Worm (Caenorhabditis elegans) whole organism, mixed stage, embryonic: ENCODE data around the gene acp-2.

Experiments
- bed-3 ChIP-seq: fragments of 200-800 bp; sonication (Bioruptor generic); optimal IDR thresholded peaks from 3 replicates; lab custom pipeline; 2018; ENCODE audit warnings: mild to moderate bottlenecking, missing genetic modification characterization, moderate library complexity, missing compliant biosample characterization
- blmp-1 ChIP-seq: fragments of 150-350 bp; optimal IDR thresholded peaks from 2 replicates; lab custom pipeline; 2014; ENCODE audit warnings: missing biosample characterization, missing genetic modification characterization
- ceh-39 ChIP-seq: fragments of 150-350 bp; optimal IDR thresholded peaks from 2 replicates; lab custom pipeline; 2014; ENCODE audit warnings: missing biosample characterization, missing genetic modification characterization
- ceh-83 ChIP-seq: fragments of 200-800 bp; sonication (Bioruptor generic); optimal IDR thresholded peaks from 2 replicates; lab custom pipeline; 2018; ENCODE audit warnings: mild to moderate bottlenecking, missing genetic modification characterization, missing compliant biosample characterization
- ces-1 ChIP-seq: fragments of 150-350 bp; optimal IDR thresholded peaks from 2 replicates; lab custom pipeline; 2014; ENCODE audit warnings: missing biosample characterization, missing genetic modification reagents, missing genetic modification characterization
- cnd-1 ChIP-seq: fragments of 200-800 bp; sonication (Bioruptor generic); optimal IDR thresholded peaks from 2 replicates; lab custom pipeline; 2018; ENCODE audit warnings: mild to moderate bottlenecking, missing genetic modification characterization, missing compliant biosample characterization
- elt-1 ChIP-seq: sonication (generic microtip); optimal IDR thresholded peaks from 2 replicates; lab custom pipeline; 2017; ENCODE audit warnings: missing genetic modification characterization, mild to moderate bottlenecking, missing compliant biosample characterization, antibody characterized with exemption, moderate library complexity, borderline replicate concordance; ENCODE audit not compliant: insufficient read depth
- elt-3 ChIP-seq: fragments of 150-350 bp; optimal IDR thresholded peaks from 2 replicates; lab custom pipeline; 2014; ENCODE audit warnings: missing biosample characterization, missing genetic modification characterization
- flh-1 ChIP-seq: fragments of 200-800 bp; sonication (Bioruptor generic); optimal IDR thresholded peaks from 2 replicates; lab custom pipeline; 2018; ENCODE audit warnings: mild to moderate bottlenecking, missing genetic modification characterization, moderate library complexity, missing compliant biosample characterization
- ham-2 ChIP-seq: fragments of 200-800 bp; sonication (Bioruptor generic); optimal IDR thresholded peaks from 2 replicates; lab custom pipeline; 2018; ENCODE audit warnings: mild to moderate bottlenecking, missing genetic modification characterization, missing compliant biosample characterization
- hlh-1 ChIP-seq: fragments of 150-350 bp; optimal IDR thresholded peaks from 2 replicates; lab custom pipeline; 2014; ENCODE audit warnings: missing biosample characterization, missing genetic modification reagents, missing genetic modification characterization
- lin-13 ChIP-seq: fragments of 150-350 bp; optimal IDR thresholded peaks from 2 replicates; lab custom pipeline; 2014; ENCODE audit warnings: missing biosample characterization, missing genetic modification characterization
- lin-32 ChIP-seq: fragments of 200-800 bp; sonication (Bioruptor generic); optimal IDR thresholded peaks from 2 replicates; lab custom pipeline; 2018; ENCODE audit warnings: mild to moderate bottlenecking, missing genetic modification characterization, missing compliant biosample characterization
- lsy-2 ChIP-seq: fragments of 150-350 bp; optimal IDR thresholded peaks from 2 replicates; lab custom pipeline; 2014; ENCODE audit warnings: missing biosample characterization, missing genetic modification characterization
- mep-1 ChIP-seq: fragments of 150-350 bp; optimal IDR thresholded peaks from 2 replicates; lab custom pipeline; 2017; ENCODE audit warnings: missing biosample characterization, missing genetic modification reagents, missing genetic modification characterization, inconsistent platforms
- mls-2 ChIP-seq: sonication (generic microtip); optimal IDR thresholded peaks from 2 replicates; lab custom pipeline; 2016; ENCODE audit warnings: mild to moderate bottlenecking, missing genetic modification characterization, moderate library complexity, missing compliant biosample characterization
- nhr-12 ChIP-seq: fragments of 150-350 bp; optimal IDR thresholded peaks from 2 replicates; lab custom pipeline; 2014; ENCODE audit warnings: missing biosample characterization, missing genetic modification characterization
- nhr-237 ChIP-seq: fragments of 150-350 bp; optimal IDR thresholded peaks from 2 replicates; lab custom pipeline; 2014; ENCODE audit warnings: missing biosample characterization, missing genetic modification characterization
- nhr-76 ChIP-seq: sonication (generic microtip); optimal IDR thresholded peaks from 2 replicates; lab custom pipeline; 2017; ENCODE audit warnings: missing biosample characterization, missing genetic modification characterization
- pha-4 ChIP-seq: fragments of 150-350 bp; optimal IDR thresholded peaks from 2 replicates; lab custom pipeline; 2018; ENCODE audit warnings: missing biosample characterization, missing genetic modification reagents, missing genetic modification characterization
- sem-2 ChIP-seq: fragments of 200-800 bp; sonication (Bioruptor generic); optimal IDR thresholded peaks from 2 replicates; lab custom pipeline; 2018; ENCODE audit warnings: mild to moderate bottlenecking, missing genetic modification characterization, missing compliant biosample characterization
- snpc-4 ChIP-seq: fragments of 150-350 bp; optimal IDR thresholded peaks from 2 replicates; lab custom pipeline; 2014; ENCODE audit warnings: missing biosample characterization, missing genetic modification characterization
- sptf-1 ChIP-seq: sonication (generic microtip); optimal IDR thresholded peaks from 2 replicates; lab custom pipeline; 2017; ENCODE audit warnings: mild to moderate bottlenecking, missing genetic modification characterization, moderate library complexity, missing compliant biosample characterization
- tbx-8 ChIP-seq: fragments of 200-800 bp; sonication (Bioruptor generic); optimal IDR thresholded peaks from 2 replicates; lab custom pipeline; 2018; ENCODE audit warnings: mild to moderate bottlenecking, missing genetic modification characterization, moderate library complexity, missing compliant biosample characterization
- unc-120 ChIP-seq: sonication (generic microtip); optimal IDR thresholded peaks from 2 replicates; lab custom pipeline; 2017; ENCODE audit warnings: missing genetic modification characterization, missing compliant biosample characterization; ENCODE audit not compliant: poor library complexity, severe bottlenecking
- unc-62 ChIP-seq: fragments of 150-350 bp; optimal IDR thresholded peaks from 2 replicates; lab custom pipeline; 2014; ENCODE audit warnings: missing biosample characterization, missing genetic modification reagents, missing genetic modification characterization
- ztf-11 ChIP-seq: fragments of 150-350 bp; optimal IDR thresholded peaks from 2 replicates; lab custom pipeline; 2014; ENCODE audit warnings: missing biosample characterization, missing genetic modification characterization

The acp-2 gene

ce11 chrII:8464448-8464898, 32.6 kb upstream of the acp-2 start, which contains the start of gene fars-3:
fars-3 (plus strand) TSS chrII:8464848.
- TF ChIP-seq ces-1 (GFP tag; lab: Kevin White, UChicago): peak; percentile 93
- no peak for TF ChIP-seq snpc-4 (tag; lab: Kevin White, UChicago)
- TF ChIP-seq pha-4 (tag; lab: Kevin White, UChicago): peak; percentile 47
- TF ChIP-seq lsy-2 (tag; lab: Kevin White, UChicago): peak; percentile 24
- peak; percentile 93 for TF ChIP-seq unc-120 (tag; lab: Kevin White, UChicago)
- no peak for TF ChIP-seq tbx-8

ce11 chrII:8457438-8457837, 25.6 kb upstream of the acp-2 start, which contains the start of gene zyg-9:
zyg-9 (plus strand) TSS chrII:8457818.
- TF ChIP-seq elt-1 (tag; lab: Kevin White, UChicago) (no peak), mep-1 (tag; lab: Kevin White, UChicago) (no peak), nhr-76 (tag; lab: Kevin White, UChicago) (no peak)

ce11 chrII:8456681-8457389, 25.0 kb upstream of the acp-2 start:
- no peak for TF ChIP-seq sptf-1
- peak; percentile 0 for TF ChIP-seq lin-13 (tag; lab: Kevin White, UChicago)
- TF ChIP-seq hlh-1 (tag; lab: Kevin White, UChicago): peak; percentile 1

ce11 chrII:8456094-8456493, 24.2 kb upstream of the acp-2 start, which contains the start of gene F22B5.6:
F22B5.6 (minus strand) TSS chrII:8456194.
- TF ChIP-seq nhr-76 (tag; lab: Kevin White, UChicago) (no peak), ceh-39 (tag; lab: Kevin White, UChicago) (no peak), mep-1 (tag; lab: Kevin White, UChicago) (no peak), lin-13 (tag; lab: Kevin White, UChicago) (no peak), lin-32 (no peak)

- no peak for TF ChIP-seq lsy-2 (tag; lab: Kevin White, UChicago)
- no peak for TF ChIP-seq nhr-12 (tag; lab: Kevin White, UChicago)
- no peak for TF ChIP-seq elt-3 (tag; lab: Kevin White, UChicago)
- no peak for TF ChIP-seq ham-2 (GFP tag; lab: Kevin White, UChicago)
- no peak for TF ChIP-seq snpc-4 (tag; lab: Kevin White, UChicago)
- TF ChIP-seq nhr-237 (tag; lab: Kevin White, UChicago): no peak
- no peak for TF ChIP-seq cnd-1 (tag; lab: Kevin White, UChicago)
- TF ChIP-seq ces-1 (GFP tag; lab: Kevin White, UChicago): no peak
- TF ChIP-seq unc-120 (tag; lab: Kevin White, UChicago): no peak
- no peak for TF ChIP-seq flh-1 (GFP tag; lab: Kevin White, UChicago)
Measured at ce11 chrII:8454513-8454912, 22.7 kb upstream of the acp-2 start, which contains the start of gene F22B5.5. F22B5.5 (minus strand) TSS chrII:8454613.

ce11 chrII:8451425-8451824, 19.6 kb upstream of the acp-2 start:
- TF ChIP-seq pha-4 (tag; lab: Kevin White, UChicago) (peak; percentile 60), blmp-1 (tag; lab: Kevin White, UChicago) (no peak), sptf-1 (no peak), unc-62 (GFP tag; lab: Kevin White, UChicago) (no peak), snpc-4 (tag; lab: Kevin White, UChicago) (no peak), lin-32 (no peak), nhr-237 (tag; lab: Kevin White, UChicago) (no peak)

- TF ChIP-seq unc-120 (tag; lab: Kevin White, UChicago) (no peak), elt-1 (tag; lab: Kevin White, UChicago) (no peak), lin-13 (tag; lab: Kevin White, UChicago) (no peak), ztf-11 (no peak), ces-1 (GFP tag; lab: Kevin White, UChicago) (no peak), blmp-1 (tag; lab: Kevin White, UChicago) (no peak), unc-62 (GFP tag; lab: Kevin White, UChicago) (no peak), sem-2 (GFP tag; lab: Kevin White, UChicago) (no peak), lsy-2 (tag; lab: Kevin White, UChicago) (no peak), mls-2 (no peak), nhr-12 (tag; lab: Kevin White, UChicago) (no peak), bed-3 (GFP tag; lab: Kevin White, UChicago) (no peak), ceh-83 (GFP tag; lab: Kevin White, UChicago) (no peak), mep-1 (tag; lab: Kevin White, UChicago) (no peak), ceh-39 (tag; lab: Kevin White, UChicago) (no peak), hlh-1 (tag; lab: Kevin White, UChicago) (no peak)
Measured at ce11 chrII:8450750-8451149, 18.9 kb upstream of the acp-2 start.
